Fruit fly (Drosophila melanogaster): Measurements from ENCODE around the gene cype.

cype gene

DNA sequence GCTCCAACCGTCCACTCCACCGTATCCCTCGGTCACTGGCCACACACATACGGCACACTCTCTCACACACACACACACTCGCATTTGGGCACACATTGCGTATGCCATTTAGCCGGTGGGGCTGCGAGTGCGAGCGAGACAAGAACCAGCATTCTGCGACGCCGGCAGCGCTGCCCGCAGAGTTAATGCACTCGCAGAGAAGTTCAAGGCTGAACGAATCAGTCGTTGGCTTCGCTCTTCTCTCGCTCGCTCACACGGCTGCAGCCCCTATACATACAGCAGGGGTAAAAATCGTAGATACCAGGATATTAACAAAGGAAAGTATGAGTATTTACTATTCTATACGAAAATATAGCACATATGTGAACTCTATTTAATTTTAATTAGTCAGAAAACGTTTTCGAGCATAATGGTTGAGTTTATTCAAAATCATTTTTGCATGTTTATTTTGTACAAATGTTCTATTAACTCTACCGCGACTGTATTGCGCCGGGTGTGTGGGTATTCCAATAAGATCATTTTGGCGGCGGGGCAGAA lies 34.0 kb upstream of the cype start (continued):
- peak; percentile 97 for TF ChIP-seq CG3032 (tag; optimal IDR thresholded peaks at IDR 0.05)
- peak; percentile 77 for TF ChIP-seq dac (GFP tag; optimal IDR thresholded peaks at IDR 0.05)
- TF ChIP-seq CG11902 (GFP tag; optimal IDR thresholded peaks at IDR 0.05), result peak; percentile 86
- TF ChIP-seq CG9139 (GFP tag; optimal IDR thresholded peaks at IDR 0.05), result peak; percentile 95
- TF ChIP-seq svp (GFP tag), result peak; percentile 99
- TF ChIP-seq topi (GFP tag; optimal IDR thresholded peaks at IDR 0.05), result peak; percentile 95
- peak; percentile 85 for TF ChIP-seq CG6276 (GFP tag; optimal IDR thresholded peaks at IDR 0.05)
- TF ChIP-seq Lpt (GFP tag; optimal IDR thresholded peaks at IDR 0.05), result peak; percentile 81
- peak; percentile 89 for TF ChIP-seq Sox15 (GFP tag; optimal IDR thresholded peaks at IDR 0.05)
- peak; percentile 85 for TF ChIP-seq CG8319 (GFP tag; optimal IDR thresholded peaks at IDR 0.05)
- peak; percentile 97 for TF ChIP-seq Met (GFP tag; optimal IDR thresholded peaks at IDR 0.05)
- no peak for TF ChIP-seq Hr38 (GFP tag; optimal IDR thresholded peaks at IDR 0.05)
- peak; percentile 93 for TF ChIP-seq Ets21C (GFP tag; optimal IDR thresholded peaks at IDR 0.05)
- peak; percentile 96 for TF ChIP-seq lz (GFP tag; optimal IDR thresholded peaks at IDR 0.05)
- TF ChIP-seq eg (GFP tag; IDR thresholded peaks at IDR 0.05), result peak; percentile 92
- peak; percentile 86 for TF ChIP-seq CG6854 (GFP tag; optimal IDR thresholded peaks at IDR 0.05)

DNA sequence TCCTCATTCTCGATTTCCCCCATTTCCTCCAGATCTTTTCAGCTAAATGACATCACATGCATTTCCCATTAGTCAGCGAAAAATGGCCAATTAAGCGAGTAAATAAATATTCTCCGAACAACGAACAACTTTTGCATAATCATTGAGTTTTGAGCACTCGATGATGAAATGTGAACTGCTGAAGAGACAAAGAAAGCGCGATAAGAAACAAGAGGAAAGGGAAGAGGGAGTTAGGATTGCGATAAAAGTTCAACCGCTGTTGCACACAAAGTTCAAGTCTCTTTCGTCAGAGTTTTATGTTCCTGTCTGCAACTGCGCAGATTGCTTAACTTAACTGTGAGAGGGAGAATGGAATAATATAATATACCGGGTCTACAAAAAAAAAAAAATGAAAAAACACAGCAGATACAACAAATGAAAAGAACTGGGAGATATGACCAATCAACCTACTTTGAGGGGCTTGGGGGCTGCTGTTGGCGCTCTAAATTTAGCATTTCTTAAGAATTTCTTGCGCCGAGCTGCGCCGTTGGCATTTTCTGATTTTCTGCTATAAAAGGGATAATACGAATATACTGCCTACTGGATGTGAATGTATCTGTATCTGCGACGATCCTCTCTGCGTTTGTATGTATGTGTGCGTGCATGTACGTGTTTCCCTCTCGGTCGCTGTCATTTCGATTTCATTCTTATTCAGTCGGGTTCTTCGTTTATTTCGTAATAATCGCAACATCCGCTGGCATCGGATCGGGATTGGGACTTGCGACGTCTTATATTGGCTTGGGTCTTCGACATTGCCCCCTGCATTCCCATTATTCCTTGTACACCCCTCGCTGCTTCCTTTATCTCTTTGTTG lies 32.4 kb upstream of the cype start:
- no peak for TF ChIP-seq lz (GFP tag; optimal IDR thresholded peaks at IDR 0.05)
- TF ChIP-seq CG7368 (GFP tag; optimal IDR thresholded peaks at IDR 0.05), result no peak
- TF ChIP-seq svp (GFP tag), result peak; percentile 98
- TF ChIP-seq CG3032 (tag; optimal IDR thresholded peaks at IDR 0.05), result peak; percentile 4
- TF ChIP-seq Lpt (GFP tag; optimal IDR thresholded peaks at IDR 0.05), result peak; percentile 66
- no peak for TF ChIP-seq cyc (GFP tag; optimal IDR thresholded peaks at IDR 0.05)
- peak; percentile 37 for TF ChIP-seq CG10669 (GFP tag; optimal IDR thresholded peaks at IDR 0.05)
- no peak for TF ChIP-seq CG10631 (GFP tag; optimal IDR thresholded peaks at IDR 0.05)
- TF ChIP-seq CG9139 (GFP tag; optimal IDR thresholded peaks at IDR 0.05), result no peak
- TF ChIP-seq Ets96B (tag; optimal IDR thresholded peaks at IDR 0.05), result no peak
- TF ChIP-seq CG16779 (tag; optimal IDR thresholded peaks at IDR 0.05), result peak; percentile 24
- no peak for TF ChIP-seq CG4318 (GFP tag; optimal IDR thresholded peaks at IDR 0.05)
- TF ChIP-seq Gug (GFP tag; IDR thresholded peaks at IDR 0.05), result no peak
- TF ChIP-seq CG6808 (GFP tag; optimal IDR thresholded peaks at IDR 0.05), result peak; percentile 41
- TF ChIP-seq Ets21C (GFP tag; optimal IDR thresholded peaks at IDR 0.05), result no peak
- TF ChIP-seq dac (GFP tag; optimal IDR thresholded peaks at IDR 0.05), result no peak
- peak; percentile 41 for TF ChIP-seq Eip93F (GFP tag; optimal IDR thresholded peaks at IDR 0.05)
- TF ChIP-seq Smox (GFP tag; optimal IDR thresholded peaks at IDR 0.05), result peak; percentile 17
- no peak for TF ChIP-seq CG32006 (GFP tag; optimal IDR thresholded peaks at IDR 0.05)
- TF ChIP-seq fkh (GFP tag; optimal IDR thresholded peaks at IDR 0.05), result no peak
- TF ChIP-seq CG11762 (GFP tag; optimal IDR thresholded peaks at IDR 0.05; ENCODE audit: insufficient read depth), result no peak
- TF ChIP-seq Hr4 (GFP tag; optimal IDR thresholded peaks at IDR 0.05), result no peak
- TF ChIP-seq dsx (GFP tag; optimal IDR thresholded peaks at IDR 0.05; ENCODE audit: poor library complexity, severe bottlenecking), result peak; percentile 73
- peak; percentile 53 to 72 for TF ChIP-seq ss (GFP tag; optimal IDR thresholded peaks at IDR 0.05)
- TF ChIP-seq net (GFP tag; optimal IDR thresholded peaks at IDR 0.05), result no peak
- TF ChIP-seq salr (GFP tag; optimal IDR thresholded peaks at IDR 0.05), result peak in 1 of 2 experiments; percentile 11
- peak; percentile 34 for TF ChIP-seq CG3919 (GFP tag; optimal IDR thresholded peaks at IDR 0.05)
- no peak for TF ChIP-seq spab (GFP tag; optimal IDR thresholded peaks at IDR 0.05)
- TF ChIP-seq OdsH (GFP tag; optimal IDR thresholded peaks at IDR 0.05), result no peak
- TF ChIP-seq CG6792 (GFP tag; optimal IDR thresholded peaks at IDR 0.05), result no peak
- no peak for TF ChIP-seq CG15336 (GFP tag; IDR thresholded peaks at IDR 0.05)
- no peak for TF ChIP-seq topi (GFP tag; optimal IDR thresholded peaks at IDR 0.05)
- no peak for TF ChIP-seq pdm3 (GFP tag; optimal IDR thresholded peaks at IDR 0.05)
- no peak for TF ChIP-seq CG11294 (GFP tag; IDR thresholded peaks at IDR 0.05)
- TF ChIP-seq esn (GFP tag; optimal IDR thresholded peaks at IDR 0.05), result no peak
- peak; percentile 17 for TF ChIP-seq CG8319 (GFP tag; optimal IDR thresholded peaks at IDR 0.05)
- no peak for TF ChIP-seq fd85E (GFP tag; optimal IDR thresholded peaks at IDR 0.05)
- TF ChIP-seq CG34406 (GFP tag; optimal IDR thresholded peaks at IDR 0.05), result no peak
- TF ChIP-seq Sox102F (GFP tag; optimal IDR thresholded peaks at IDR 0.05), result peak; percentile 66
- no peak for TF ChIP-seq CG8119 (GFP tag; IDR thresholded peaks at IDR 0.05)
